Fruit fly (Drosophila melanogaster) whole organism, embryonic: ENCODE results near the gene Snx1.
A peak's percentile ranks its signal among the peaks of the same experiment; 100 is the strongest.

ENCODE experiments used
- Adf1 ChIP-seq: fragments of 200-800 bp; sonication (Bioruptor generic); IDR thresholded peaks from 2 replicates; pipeline ENCODE4 v1.3.6; 2022; ENCODE audit warnings: missing biosample characterization, missing genetic modification characterization
- Atf-2 ChIP-seq: fragments of 200-800 bp; sonication (Bioruptor generic); optimal IDR thresholded peaks from 2 replicates; lab custom pipeline; 2016; ENCODE audit warnings: missing biosample characterization, missing genetic modification characterization
- BtbVII ChIP-seq: fragments of 200-800 bp; sonication (Bioruptor generic); optimal IDR thresholded peaks from 3 replicates; lab custom pipeline; 2017; ENCODE audit warnings: missing biosample characterization, mild to moderate bottlenecking, missing genetic modification characterization
- CG11085 ChIP-seq: fragments of 200-800 bp; sonication (Bioruptor generic); IDR thresholded peaks from 2 replicates; pipeline ENCODE4 v1.3.6; 2022; ENCODE audit warnings: missing biosample characterization, missing genetic modification characterization
- CG11456 ChIP-seq: fragments of 200-800 bp; sonication (Bioruptor generic); IDR thresholded peaks from 3 replicates; pipeline ENCODE4 v1.3.6; 2022; ENCODE audit warnings: missing biosample characterization, missing genetic modification characterization
- CG11504 ChIP-seq: fragments of 200-800 bp; sonication (Bioruptor generic); optimal IDR thresholded peaks from 3 replicates; lab custom pipeline; 2019; ENCODE audit warnings: missing biosample characterization, mild to moderate bottlenecking, missing genetic modification characterization, moderate library complexity
- CG11560 ChIP-seq: fragments of 200-800 bp; sonication (Bioruptor generic); IDR thresholded peaks from 3 replicates; pipeline ENCODE4 v1.3.6; 2022; ENCODE audit warnings: missing biosample characterization, missing genetic modification characterization
- CG11695 ChIP-seq: fragments of 200-800 bp; sonication (Bioruptor generic); IDR thresholded peaks from 3 replicates; pipeline ENCODE4 v1.3.6; 2022; ENCODE audit warnings: missing biosample characterization, missing genetic modification characterization
- CG11696 ChIP-seq: fragments of 200-800 bp; sonication (Bioruptor generic); IDR thresholded peaks from 2 replicates; pipeline ENCODE4 v1.3.6; 2022; ENCODE audit warnings: missing biosample characterization, missing genetic modification characterization
- CG12219 ChIP-seq: fragments of 200-800 bp; sonication (Bioruptor generic); optimal IDR thresholded peaks from 3 replicates; lab custom pipeline; 2018; ENCODE audit warnings: missing biosample characterization, mild to moderate bottlenecking, missing genetic modification characterization
- CG12744 ChIP-seq: fragments of 200-800 bp; sonication (Bioruptor generic); optimal IDR thresholded peaks from 2 replicates; lab custom pipeline; 2016; ENCODE audit warnings: missing biosample characterization, missing genetic modification characterization
- CG13894 ChIP-seq: fragments of 200-800 bp; sonication (Bioruptor generic); optimal IDR thresholded peaks from 3 replicates; lab custom pipeline; 2018; ENCODE audit warnings: missing biosample characterization, mild to moderate bottlenecking, missing genetic modification characterization, moderate library complexity
- CG14965 ChIP-seq: fragments of 200-800 bp; sonication (Bioruptor generic); optimal IDR thresholded peaks from 2 replicates; lab custom pipeline; 2016; ENCODE audit warnings: missing biosample characterization, missing genetic modification characterization, borderline replicate concordance
- CG17361 ChIP-seq: fragments of 200-800 bp; sonication (Bioruptor generic); IDR thresholded peaks from 3 replicates; pipeline ENCODE4 v1.3.6; 2022; ENCODE audit warnings: missing biosample characterization, missing genetic modification characterization
- CG31441 ChIP-seq: fragments of 200-800 bp; sonication (Bioruptor generic); IDR thresholded peaks from 2 replicates; pipeline ENCODE4 v1.3.6; 2022; ENCODE audit warnings: missing biosample characterization, missing genetic modification characterization
- CG3407 ChIP-seq: fragments of 200-800 bp; sonication (Bioruptor generic); optimal IDR thresholded peaks from 2 replicates; lab custom pipeline; 2018; ENCODE audit warnings: missing biosample characterization, mild to moderate bottlenecking, missing genetic modification characterization
- CG4360 ChIP-seq: fragments of 200-800 bp; sonication (Bioruptor generic); IDR thresholded peaks from 2 replicates; pipeline ENCODE4 v1.3.6; 2022; ENCODE audit warnings: missing biosample characterization, missing genetic modification characterization
- CG7786 ChIP-seq: fragments of 200-800 bp; sonication (Bioruptor generic); optimal IDR thresholded peaks from 2 replicates; lab custom pipeline; 2016; ENCODE audit warnings: missing biosample characterization, missing genetic modification characterization
- CG7963 ChIP-seq: fragments of 200-800 bp; sonication (Bioruptor generic); IDR thresholded peaks from 3 replicates; pipeline ENCODE4 v1.3.6; 2022; ENCODE audit warnings: missing biosample characterization, missing genetic modification characterization; ENCODE audit not compliant: partially characterized antibody
- D19A ChIP-seq: fragments of 200-800 bp; optimal IDR thresholded peaks from 3 replicates; lab custom pipeline; 2019; ENCODE audit warnings: missing biosample characterization, mild to moderate bottlenecking, missing genetic modification characterization, moderate library complexity
- Dad ChIP-seq: fragments of 200-800 bp; sonication (Bioruptor generic); optimal IDR thresholded peaks from 3 replicates; lab custom pipeline; 2016; ENCODE audit warnings: missing biosample characterization, missing genetic modification characterization
- Ets97D ChIP-seq: fragments of 200-800 bp; sonication (Bioruptor generic); optimal IDR thresholded peaks from 3 replicates; lab custom pipeline; 2016; ENCODE audit warnings: missing biosample characterization, missing genetic modification characterization
- Fer1 ChIP-seq: fragments of 200-800 bp; sonication (Bioruptor generic); optimal IDR thresholded peaks from 2 replicates; lab custom pipeline; 2017; ENCODE audit warnings: missing biosample characterization, mild to moderate bottlenecking, missing genetic modification characterization
- Hr51 ChIP-seq, 2 experiments: fragments of 200-800 bp; sonication (Bioruptor generic); optimal IDR thresholded peaks; 2 replicates in 1 of 2; 3 replicates in 1 of 2; lab custom pipeline; 2016 to 2018; ENCODE audit warnings: missing biosample characterization in 2 of 2, missing genetic modification characterization in 2 of 2, mild to moderate bottlenecking in 1 of 2, moderate library complexity in 1 of 2
- NK7.1 ChIP-seq: fragments of 200-800 bp; sonication (Bioruptor generic); optimal IDR thresholded peaks from 3 replicates; lab custom pipeline; 2016; ENCODE audit warnings: missing biosample characterization, missing genetic modification characterization
- Nf-YA ChIP-seq: fragments of 200-800 bp; sonication (Bioruptor generic); IDR thresholded peaks from 2 replicates; pipeline ENCODE4 v1.3.6; 2022; ENCODE audit warnings: missing biosample characterization, missing genetic modification characterization
- Nf-YB ChIP-seq: fragments of 200-800 bp; sonication (Bioruptor generic); optimal IDR thresholded peaks from 3 replicates; lab custom pipeline; 2019; ENCODE audit warnings: missing biosample characterization, mild to moderate bottlenecking, missing genetic modification characterization, moderate library complexity
- Oaz ChIP-seq: fragments of 200-800 bp; sonication (Bioruptor generic); IDR thresholded peaks from 2 replicates; pipeline ENCODE4 v1.3.6; 2022; ENCODE audit warnings: missing biosample characterization, missing genetic modification characterization
- Pdp1 ChIP-seq, 2 experiments: fragments of 200-800 bp; sonication (Bioruptor generic); optimal IDR thresholded peaks; 3 replicates each; lab custom pipeline; 2016; ENCODE audit warnings: missing biosample characterization in 2 of 2, missing genetic modification characterization in 2 of 2, mild to moderate bottlenecking in 1 of 2, moderate library complexity in 1 of 2
- Ptx1 ChIP-seq: fragments of 200-800 bp; sonication (Bioruptor generic); IDR thresholded peaks from 2 replicates; pipeline ENCODE4 v1.3.6; 2022; ENCODE audit warnings: missing biosample characterization, missing genetic modification characterization
- Usf ChIP-seq: fragments of 200-800 bp; sonication (Bioruptor generic); optimal IDR thresholded peaks from 2 replicates; lab custom pipeline; 2017; ENCODE audit warnings: missing genotype, missing biosample characterization, missing genetic modification characterization
- ab ChIP-seq: fragments of 200-800 bp; sonication (Bioruptor generic); optimal IDR thresholded peaks from 2 replicates; lab custom pipeline; 2016; ENCODE audit warnings: missing biosample characterization, missing genetic modification characterization
- bcd ChIP-seq: fragments of 200-800 bp; sonication (Bioruptor generic); optimal IDR thresholded peaks from 2 replicates; lab custom pipeline; 2017; ENCODE audit warnings: missing biosample characterization, mild to moderate bottlenecking, missing genetic modification characterization
- cad ChIP-seq: fragments of >200 bp; optimal IDR thresholded peaks from 2 replicates; lab custom pipeline; 2017; ENCODE audit warnings: missing biosample characterization, missing genetic modification characterization
- crp ChIP-seq, 2 experiments: fragments of 200-800 bp; sonication (Bioruptor generic); optimal IDR thresholded peaks; 2 replicates in 1 of 2; 3 replicates in 1 of 2; lab custom pipeline; 2017; ENCODE audit warnings: missing biosample characterization in 2 of 2, missing genetic modification characterization in 2 of 2, mild to moderate bottlenecking in 1 of 2, moderate library complexity in 1 of 2
- danr ChIP-seq: fragments of 200-800 bp; sonication (Bioruptor generic); IDR thresholded peaks from 2 replicates; pipeline ENCODE4 v1.3.6; 2022; ENCODE audit warnings: missing biosample characterization, missing genetic modification characterization
- gcm ChIP-seq: fragments of 200-800 bp; sonication (Bioruptor generic); optimal IDR thresholded peaks from 2 replicates; lab custom pipeline; 2019; ENCODE audit warnings: missing biosample characterization, mild to moderate bottlenecking, missing genetic modification characterization, moderate library complexity
- gro ChIP-seq: fragments of 200-800 bp; sonication (Bioruptor generic); optimal IDR thresholded peaks from 2 replicates; lab custom pipeline; 2016; ENCODE audit warnings: missing biosample characterization, missing genetic modification characterization
- jumu ChIP-seq: fragments of 200-800 bp; sonication (Bioruptor generic); optimal IDR thresholded peaks from 3 replicates; lab custom pipeline; 2016; ENCODE audit warnings: missing biosample characterization, missing genetic modification characterization
- lola ChIP-seq, 3 experiments: fragments of >200 bp in 2 of 3; fragments of 200-800 bp in 1 of 3; sonication (Bioruptor generic) in 1 of 3; optimal IDR thresholded peaks; 2 replicates each; lab custom pipeline; 2017 to 2019; ENCODE audit warnings: missing biosample characterization in 3 of 3, missing genetic modification characterization in 3 of 3, mild to moderate bottlenecking in 1 of 3, moderate library complexity in 1 of 3
- lov ChIP-seq, 2 experiments: fragments of 200-800 bp in 1 of 2; fragments of >200 bp in 1 of 2; sonication (Bioruptor generic) in 1 of 2; IDR thresholded peaks in 1 of 2; optimal IDR thresholded peaks in 1 of 2; 2 replicates in 1 of 2; 3 replicates in 1 of 2; pipeline versions ENCODE4 v1.3.6 to Lab custom; 2017 to 2022; ENCODE audit warnings: missing biosample characterization in 1 of 2, missing genetic modification characterization in 1 of 2
- nom ChIP-seq: fragments of 200-800 bp; sonication (Bioruptor generic); optimal IDR thresholded peaks from 2 replicates; lab custom pipeline; 2017; ENCODE audit warnings: missing biosample characterization, missing genetic modification characterization, mild to moderate bottlenecking, moderate library complexity, missing genetic modification reagents
- sc ChIP-seq, 3 experiments: fragments of >200 bp in 2 of 3; fragments of 200-800 bp in 1 of 3; sonication (Bioruptor generic) in 1 of 3; optimal IDR thresholded peaks; 2 replicates in 2 of 3; 3 replicates in 1 of 3; lab custom pipeline; 2017; ENCODE audit warnings: mild to moderate bottlenecking in 1 of 3, missing biosample characterization in 1 of 3, missing genetic modification characterization in 1 of 3, missing genetic modification reagents in 1 of 3
- so ChIP-seq: fragments of 200-800 bp; sonication (Bioruptor generic); IDR thresholded peaks from 3 replicates; pipeline ENCODE4 v1.3.6; 2022; ENCODE audit warnings: missing biosample characterization, missing genetic modification characterization
- stwl ChIP-seq: fragments of 200-800 bp; sonication (Bioruptor generic); optimal IDR thresholded peaks from 3 replicates; lab custom pipeline; 2018; ENCODE audit warnings: missing biosample characterization, mild to moderate bottlenecking, missing genetic modification characterization, moderate library complexity
- tap ChIP-seq: fragments of 200-800 bp; optimal IDR thresholded peaks from 3 replicates; lab custom pipeline; 2019; ENCODE audit warnings: missing biosample characterization, mild to moderate bottlenecking, missing genetic modification characterization, moderate library complexity
- vvl ChIP-seq: fragments of 200-800 bp; sonication (Bioruptor generic); IDR thresholded peaks from 2 replicates; pipeline ENCODE4 v1.3.6; 2022; ENCODE audit warnings: missing biosample characterization, missing genetic modification characterization
- zen2 ChIP-seq: fragments of 200-800 bp; sonication (Bioruptor generic); IDR thresholded peaks from 3 replicates; pipeline ENCODE4 v1.3.6; 2022; ENCODE audit warnings: missing biosample characterization, missing genetic modification characterization; ENCODE audit not compliant: partially characterized antibody
- zfh1 ChIP-seq: fragments of 200-800 bp; sonication (Bioruptor generic); IDR thresholded peaks from 3 replicates; pipeline ENCODE4 v1.3.6; 2022; ENCODE audit warnings: missing biosample characterization, missing genetic modification characterization

The Snx1 gene

DNA sequence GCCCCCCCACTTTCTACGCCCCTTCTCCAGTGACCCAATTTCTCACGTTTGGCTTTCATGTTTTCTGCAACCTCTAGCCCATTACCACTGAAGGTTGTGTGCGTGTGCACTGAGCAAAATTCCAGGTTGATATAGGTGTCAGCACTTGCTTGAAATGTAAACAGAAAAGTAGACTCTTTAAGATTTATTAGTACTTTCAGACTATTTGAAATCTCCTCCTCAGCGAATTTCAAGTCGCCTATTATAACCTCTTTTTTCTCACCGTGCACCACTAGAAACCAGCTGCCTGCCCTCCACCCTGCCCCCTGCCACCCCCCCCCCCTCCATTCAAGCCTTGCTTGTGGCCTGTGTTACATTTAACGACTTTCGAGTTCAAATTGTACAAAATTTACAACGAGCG is 14.4 kb upstream of the Snx1 start (continued):
- TF ChIP-seq CG3407, result peak; percentile 22
- no peak for TF ChIP-seq gro (GFP tag; lab: Kevin White, UChicago)
- TF ChIP-seq Pdp1 (GFP tag; optimal IDR thresholded peaks at IDR 0.05; lab: Kevin White, UChicago), result peak in 1 of 2 experiments; percentile 33
- TF ChIP-seq CG11560 (tag; lab: Robert Waterston, UW), result no peak
- TF ChIP-seq jumu, result peak; percentile 36
- no peak for TF ChIP-seq Usf (GFP tag; lab: Kevin White, UChicago)
- no peak for TF ChIP-seq CG12744
- peak; percentile 25 for TF ChIP-seq bcd (GFP tag; lab: Kevin White, UChicago)
- no peak for TF ChIP-seq cad (GFP tag; lab: Kevin White, UChicago)
- TF ChIP-seq CG11696 (GFP tag; lab: Robert Waterston, UW), result peak; percentile 24; the same call in 1 of the 2 replicates
- TF ChIP-seq crp (GFP tag; optimal IDR thresholded peaks at IDR 0.05; lab: Kevin White, UChicago), result no peak
- no peak for TF ChIP-seq Atf-2 (GFP tag; lab: Kevin White, UChicago)
- peak in 1 of 3 experiments; percentile 49 for TF ChIP-seq lola (GFP tag; optimal IDR thresholded peaks at IDR 0.05; lab: Kevin White, UChicago)
- TF ChIP-seq ab (GFP tag; lab: Kevin White, UChicago), result no peak
- 0 out of 2 replicates have a peak, but pooled peaks have one; percentile 25 for TF ChIP-seq CG4360 (GFP tag; lab: Robert Waterston, UW)
- TF ChIP-seq CG11695 (GFP tag; lab: Robert Waterston, UW), result no peak
- no peak for TF ChIP-seq BtbVII
- TF ChIP-seq lov (optimal IDR thresholded peaks at IDR 0.05; lab: Kevin White, UChicago), result no peak
- TF ChIP-seq lov (GFP tag; IDR thresholded peaks at IDR 0.05; lab: Robert Waterston, UW), result 0 out of 3 replicates have a peak, but pooled peaks have one; percentile 40
- no peak for TF ChIP-seq nom
- TF ChIP-seq vvl (GFP tag; lab: Robert Waterston, UW), result peak; percentile 62
- TF ChIP-seq NK7.1, result no peak
- TF ChIP-seq CG14965, result no peak
- TF ChIP-seq Oaz, result no peak
- peak; percentile 69; the same call in 2 of the 3 replicates for TF ChIP-seq zfh1 (GFP tag; lab: Robert Waterston, UW)
- TF ChIP-seq Ets97D (GFP tag; lab: Kevin White, UChicago), result no peak
- peak in 1 of 2 experiments; percentile 47 for TF ChIP-seq Hr51 (GFP tag; optimal IDR thresholded peaks at IDR 0.05; lab: Kevin White, UChicago)
- TF ChIP-seq D19A (tag; lab: Kevin White, UChicago), result peak; percentile 8
- no peak for TF ChIP-seq gcm (GFP tag; lab: Kevin White, UChicago)
- no peak for TF ChIP-seq sc (optimal IDR thresholded peaks at IDR 0.05; lab: Kevin White, UChicago)
- TF ChIP-seq sc (GFP tag; optimal IDR thresholded peaks at IDR 0.05; lab: Kevin White, UChicago), result peak; percentile 2
- TF ChIP-seq CG13894 (tag; lab: Kevin White, UChicago), result no peak
- TF ChIP-seq CG7963 (GFP tag; lab: Robert Waterston, UW), result no peak
- no peak for TF ChIP-seq Nf-YB (GFP tag; lab: Kevin White, UChicago)
- TF ChIP-seq CG11085 (GFP tag; lab: Robert Waterston, UW), result no peak
- no peak for TF ChIP-seq Adf1
- TF ChIP-seq danr, result 0 out of 2 replicates have a peak, but pooled peaks have one; percentile 24
- TF ChIP-seq Ptx1 (GFP tag; lab: Robert Waterston, UW), result peak; percentile 60
- TF ChIP-seq stwl (tag; lab: Kevin White, UChicago), result no peak
- TF ChIP-seq CG11504 (tag; lab: Kevin White, UChicago), result peak; percentile 60
- no peak for TF ChIP-seq Dad (GFP tag; lab: Kevin White, UChicago)
- no peak for TF ChIP-seq Fer1 (GFP tag; lab: Kevin White, UChicago)
- no peak for TF ChIP-seq so (GFP tag; lab: Robert Waterston, UW)
- peak; percentile 56 for TF ChIP-seq CG31441
- TF ChIP-seq CG7786, result no peak
- no peak for TF ChIP-seq tap (tag; lab: Kevin White, UChicago)
- TF ChIP-seq CG17361 (GFP tag; lab: Robert Waterston, UW), result peak; percentile 49; the same call in 1 of the 3 replicates
- peak; percentile 46; the same call in 1 of the 3 replicates for TF ChIP-seq CG11456 (GFP tag; lab: Robert Waterston, UW)
- no peak for TF ChIP-seq CG12219
- peak; percentile 54 for TF ChIP-seq Nf-YA (GFP tag; lab: Robert Waterston, UW)
- no peak for TF ChIP-seq zen2 (GFP tag; lab: Robert Waterston, UW)
